Worm (Caenorhabditis elegans) whole organism, L4/young adult: ENCODE measurements around the gene srg-2.

Experiments
- dao-5 ChIP-seq: sonication (generic microtip); optimal IDR thresholded peaks from 2 replicates; lab custom pipeline; 2016; ENCODE audit warnings: missing genotype, missing genetic modification characterization, moderate library complexity, missing compliant biosample characterization
- him-1 ChIP-seq: sonication (generic microtip); optimal IDR thresholded peaks from 2 replicates; lab custom pipeline; 2016; ENCODE audit warnings: missing genotype, missing genetic modification reagents, missing genetic modification characterization, missing compliant biosample characterization

- TF ChIP-seq dao-5 (no peak), him-1 (no peak)
These were observed 44.1 kb downstream of the srg-2 start for ce11 chrIII:6215943-6216342.
